Fruit fly (Drosophila melanogaster) whole organism: Measurements from ENCODE around the gene PMP34.

Experiments
- CG8478 ChIP-seq: fragments of >200 bp; optimal IDR thresholded peaks from 2 replicates; lab custom pipeline; 2018; ENCODE audit warnings: inconsistent platforms
- Dll ChIP-seq: fragments of >200 bp; optimal IDR thresholded peaks from 2 replicates; lab custom pipeline; 2017
- EcR ChIP-seq, 2 experiments: fragments of >200 bp; optimal IDR thresholded peaks; 2 replicates each; lab custom pipeline; 2017; ENCODE audit warnings: missing biosample characterization in 2 of 2, missing genetic modification characterization in 2 of 2, missing genetic modification reagents in 2 of 2
- pan ChIP-seq: fragments of >200 bp; optimal IDR thresholded peaks from 2 replicates; lab custom pipeline; 2017
- psq ChIP-seq: fragments of >200 bp; optimal IDR thresholded peaks from 2 replicates; lab custom pipeline; 2017
- usp ChIP-seq: fragments of >200 bp; optimal IDR thresholded peaks from 2 replicates; lab custom pipeline; 2017; ENCODE audit warnings: missing biosample characterization, missing genetic modification characterization, mixed read lengths

Gene PMP34

DNA sequence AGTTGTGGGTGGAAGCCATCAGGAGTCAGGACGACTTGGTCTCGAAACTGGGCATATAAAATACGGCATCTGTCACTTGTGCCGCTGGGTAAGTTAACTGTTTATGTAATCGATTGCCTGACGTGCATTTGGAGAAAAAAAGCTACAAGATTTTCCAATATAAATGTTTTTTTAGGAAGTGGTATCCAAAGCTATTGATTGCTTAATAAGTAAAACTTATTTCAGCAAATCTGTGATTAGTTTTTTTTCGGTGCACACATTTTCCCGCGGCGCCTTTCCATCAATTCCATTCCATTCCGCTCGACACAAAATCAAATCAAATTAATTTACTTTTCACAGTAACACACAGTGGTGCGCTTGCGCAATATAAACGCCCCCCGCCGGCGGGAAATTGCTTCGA is 21.0 kb downstream of the PMP34 start:
- TF ChIP-seq CG8478 (lab: Kevin White, UChicago) (no peak), usp (GFP tag; lab: Kevin White, UChicago) (no peak), pan (lab: Kevin White, UChicago) (no peak), psq (lab: Kevin White, UChicago) (no peak), Dll (lab: Kevin White, UChicago) (no peak), EcR (GFP tag; optimal IDR thresholded peaks at IDR 0.05; lab: Kevin White, UChicago) (no peak)

DNA sequence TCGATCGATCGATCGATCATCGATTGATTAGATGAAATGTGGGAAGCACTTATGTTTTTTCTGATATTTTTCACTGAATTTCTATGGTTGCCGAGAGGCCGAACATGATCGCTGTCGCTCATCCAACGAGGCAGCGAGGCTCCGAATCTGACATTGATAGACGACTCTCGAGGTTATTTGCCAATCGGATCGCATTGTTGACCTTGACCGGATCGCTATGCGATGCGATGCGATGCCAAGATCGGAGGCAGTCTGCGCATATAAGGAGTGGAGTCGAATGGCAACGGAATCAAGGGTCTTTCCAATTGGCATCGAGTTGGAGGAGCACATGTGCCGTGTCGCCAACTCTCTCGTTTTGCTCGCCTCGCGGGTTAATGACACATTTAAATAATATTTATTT is 21.7 kb downstream of the PMP34 start:
- TF ChIP-seq pan (lab: Kevin White, UChicago): no peak
- TF ChIP-seq Dll (lab: Kevin White, UChicago): no peak
- TF ChIP-seq usp (GFP tag; lab: Kevin White, UChicago): no peak
- TF ChIP-seq CG8478 (lab: Kevin White, UChicago): no peak
- TF ChIP-seq EcR (GFP tag; optimal IDR thresholded peaks at IDR 0.05; lab: Kevin White, UChicago): no peak
- TF ChIP-seq psq (lab: Kevin White, UChicago): no peak

DNA sequence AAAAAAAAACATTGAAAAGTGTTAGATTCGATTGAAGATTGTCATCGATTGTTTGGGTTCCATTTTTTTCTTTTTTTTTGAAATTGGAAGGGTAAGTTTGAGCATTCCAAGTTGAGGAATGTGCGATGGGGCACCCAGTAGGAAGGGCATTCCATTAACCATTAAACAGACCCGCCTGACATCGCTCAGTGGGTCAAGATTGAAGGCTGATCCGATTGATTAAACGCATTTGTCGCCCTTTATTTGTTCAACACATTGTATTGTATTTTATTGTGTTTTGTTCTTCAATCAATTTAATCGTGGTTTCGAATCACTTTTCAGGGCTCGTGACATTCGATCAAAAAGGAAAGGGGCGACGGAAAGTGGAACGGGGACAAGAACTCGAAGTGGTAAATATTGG is 22.5 kb downstream of the PMP34 start:
- TF ChIP-seq Dll (lab: Kevin White, UChicago): no peak
- no peak for TF ChIP-seq pan (lab: Kevin White, UChicago)
- no peak for TF ChIP-seq EcR (GFP tag; optimal IDR thresholded peaks at IDR 0.05; lab: Kevin White, UChicago)
- TF ChIP-seq psq (lab: Kevin White, UChicago): no peak
- no peak for TF ChIP-seq usp (GFP tag; lab: Kevin White, UChicago)
- no peak for TF ChIP-seq CG8478 (lab: Kevin White, UChicago)

DNA sequence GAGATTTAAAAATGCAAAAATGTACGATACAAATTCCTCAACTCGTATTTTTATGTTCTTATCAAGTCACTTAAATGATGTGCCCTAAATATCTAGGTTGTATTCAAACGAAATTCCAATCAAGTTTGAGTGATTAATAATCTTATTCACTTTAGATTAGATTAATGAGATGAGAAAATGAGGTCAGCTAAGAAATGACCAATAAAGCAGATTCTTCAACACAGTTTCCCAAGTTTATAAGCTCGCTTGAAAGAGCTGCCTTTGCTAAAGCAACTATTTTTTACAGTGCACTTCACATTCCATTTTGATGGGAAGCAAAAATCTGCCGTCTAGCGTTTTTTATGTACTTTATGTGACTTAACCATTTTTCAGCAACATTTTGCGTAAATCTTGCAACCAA is 27.8 kb downstream of the PMP34 start:
- TF ChIP-seq Dll (lab: Kevin White, UChicago) (no peak), usp (GFP tag; lab: Kevin White, UChicago) (no peak), CG8478 (lab: Kevin White, UChicago) (no peak), pan (lab: Kevin White, UChicago) (no peak), psq (lab: Kevin White, UChicago) (no peak), EcR (GFP tag; optimal IDR thresholded peaks at IDR 0.05; lab: Kevin White, UChicago) (no peak)

DNA sequence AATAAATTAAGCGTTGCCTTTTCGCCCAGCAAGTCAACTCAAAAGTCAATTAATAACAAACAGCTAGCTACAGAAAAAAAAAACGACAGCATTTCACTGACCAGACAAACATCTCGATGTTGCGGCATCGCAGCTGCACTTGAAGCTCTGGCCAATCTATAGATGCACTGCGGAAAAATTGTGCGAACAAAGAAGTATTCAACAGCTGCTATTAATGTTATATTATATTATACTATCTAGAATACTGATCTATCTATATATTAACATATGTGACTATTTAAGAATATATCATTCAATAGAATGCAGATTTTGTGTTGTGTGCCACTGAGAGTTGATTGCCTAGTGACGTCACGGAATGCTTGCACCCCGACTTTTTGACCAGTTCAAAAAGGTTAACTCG is 29.5 kb downstream of the PMP34 start:
- TF ChIP-seq Dll (lab: Kevin White, UChicago) (no peak), psq (lab: Kevin White, UChicago) (no peak), pan (lab: Kevin White, UChicago) (no peak), CG8478 (lab: Kevin White, UChicago) (no peak), EcR (GFP tag; optimal IDR thresholded peaks at IDR 0.05; lab: Kevin White, UChicago) (no peak), usp (GFP tag; lab: Kevin White, UChicago) (no peak)

DNA sequence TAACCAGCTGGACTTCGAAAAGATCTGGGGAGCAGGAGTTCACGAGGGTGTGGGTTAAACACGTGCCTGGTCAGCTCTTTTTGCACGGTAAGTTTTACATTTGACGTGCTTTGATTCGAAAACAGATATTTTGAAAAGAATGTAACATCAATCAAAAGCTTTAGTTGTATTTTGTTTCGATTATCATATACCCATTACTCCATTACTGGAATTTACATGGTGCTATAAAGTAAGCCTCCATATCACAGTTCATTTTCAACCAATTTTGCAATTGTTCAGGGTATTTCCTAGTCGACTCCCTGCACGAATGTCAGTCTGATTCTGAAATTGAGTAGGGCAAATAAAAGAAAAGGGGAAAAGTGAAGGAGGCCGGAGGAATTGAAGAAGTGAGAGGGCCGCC is 30.3 kb downstream of the PMP34 start:
- no peak for TF ChIP-seq psq (lab: Kevin White, UChicago)
- TF ChIP-seq CG8478 (lab: Kevin White, UChicago): no peak
- TF ChIP-seq pan (lab: Kevin White, UChicago): no peak
- no peak for TF ChIP-seq Dll (lab: Kevin White, UChicago)
- TF ChIP-seq usp (GFP tag; lab: Kevin White, UChicago): no peak
- TF ChIP-seq EcR (GFP tag; optimal IDR thresholded peaks at IDR 0.05; lab: Kevin White, UChicago): no peak

DNA sequence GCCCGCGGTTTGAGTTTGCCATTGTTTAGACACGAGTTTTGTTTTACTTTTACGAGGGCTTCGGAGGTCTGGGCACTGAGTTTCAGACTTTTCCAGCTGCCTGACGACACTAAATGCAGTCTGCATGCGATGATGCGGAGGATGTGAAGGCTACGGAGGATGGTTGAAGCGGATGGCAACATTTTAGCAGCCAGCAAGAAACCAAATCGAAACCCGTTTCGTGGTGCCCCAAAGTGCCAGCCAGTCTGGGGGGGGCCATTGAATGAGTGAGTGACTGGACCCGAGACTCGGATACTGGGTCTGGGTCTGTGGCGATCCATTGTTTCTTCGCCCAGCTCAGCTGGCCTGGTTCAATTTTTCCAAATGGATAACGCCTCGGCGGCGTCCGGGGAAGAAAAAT is 30.8 kb downstream of the PMP34 start:
- TF ChIP-seq usp (GFP tag; lab: Kevin White, UChicago): no peak
- no peak for TF ChIP-seq EcR (GFP tag; optimal IDR thresholded peaks at IDR 0.05; lab: Kevin White, UChicago)
- no peak for TF ChIP-seq CG8478 (lab: Kevin White, UChicago)
- TF ChIP-seq Dll (lab: Kevin White, UChicago): no peak

DNA sequence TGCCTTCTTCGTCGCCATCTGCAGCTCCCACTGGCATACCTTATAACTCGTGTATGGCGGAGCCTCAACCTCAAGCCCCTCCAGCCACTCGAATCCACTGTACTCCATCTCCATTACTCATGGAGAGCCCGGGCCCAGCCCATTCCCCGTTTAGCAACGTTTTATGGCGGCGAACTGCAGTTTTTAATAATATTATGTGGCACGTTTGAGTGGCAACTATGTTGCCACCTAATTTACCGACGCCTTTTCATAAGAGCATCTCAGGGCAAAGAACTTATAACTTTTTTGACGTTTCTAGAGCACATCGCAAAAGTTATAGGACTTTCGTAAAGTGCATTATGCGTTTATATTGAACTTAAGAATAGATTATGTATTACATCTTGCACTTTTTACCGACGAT is 33.5 kb downstream of the PMP34 start:
- TF ChIP-seq psq (lab: Kevin White, UChicago) (no peak), usp (GFP tag; lab: Kevin White, UChicago) (no peak), EcR (GFP tag; optimal IDR thresholded peaks at IDR 0.05; lab: Kevin White, UChicago) (no peak), CG8478 (lab: Kevin White, UChicago) (no peak), pan (lab: Kevin White, UChicago) (no peak), Dll (lab: Kevin White, UChicago) (no peak)

DNA sequence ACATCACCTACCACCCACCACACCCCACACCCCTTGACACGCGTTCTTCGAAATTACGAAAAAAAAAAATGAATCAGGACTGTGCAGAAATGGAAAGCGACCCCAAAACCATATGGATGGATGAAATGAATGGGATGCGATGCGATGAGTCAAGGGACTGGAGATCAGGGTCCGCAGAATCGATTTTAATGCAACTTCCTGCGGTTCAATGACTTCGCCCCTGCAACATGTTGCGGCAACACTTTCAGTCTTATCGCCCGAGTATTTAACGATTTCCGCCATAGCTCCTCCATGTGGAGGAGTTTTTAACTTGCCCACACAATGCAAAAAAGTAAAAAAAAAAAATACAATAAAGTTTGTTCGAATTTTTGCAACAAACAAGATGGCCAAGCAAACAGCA is 34.1 kb downstream of the PMP34 start:
- TF ChIP-seq Dll (lab: Kevin White, UChicago): no peak
- no peak for TF ChIP-seq usp (GFP tag; lab: Kevin White, UChicago)
- no peak for TF ChIP-seq psq (lab: Kevin White, UChicago)
- no peak for TF ChIP-seq EcR (GFP tag; optimal IDR thresholded peaks at IDR 0.05; lab: Kevin White, UChicago)
- TF ChIP-seq CG8478 (lab: Kevin White, UChicago): no peak
- no peak for TF ChIP-seq pan (lab: Kevin White, UChicago)

DNA sequence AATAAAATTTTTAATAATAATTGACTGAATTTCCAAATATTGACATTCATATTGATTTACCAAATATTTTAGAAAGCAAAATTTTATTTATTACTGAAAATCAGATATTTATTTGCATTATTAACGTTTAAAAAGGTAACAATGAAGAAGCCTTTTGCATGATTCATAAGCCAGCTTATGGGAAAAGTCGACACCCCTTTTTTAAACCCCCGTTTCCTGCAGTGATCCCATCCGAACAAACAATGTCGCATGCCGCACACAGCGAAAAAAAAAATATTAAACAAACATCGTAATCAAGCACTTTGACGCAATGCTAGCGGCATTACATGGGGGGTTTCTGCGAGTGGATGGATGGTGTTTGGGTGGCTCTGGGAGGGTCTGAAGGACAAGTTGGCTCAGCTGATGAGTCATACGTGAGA is 35.1 kb downstream of the PMP34 start:
- TF ChIP-seq Dll (lab: Kevin White, UChicago): no peak
- no peak for TF ChIP-seq pan (lab: Kevin White, UChicago)
- no peak for TF ChIP-seq psq (lab: Kevin White, UChicago)
- TF ChIP-seq CG8478 (lab: Kevin White, UChicago): no peak
- TF ChIP-seq usp (GFP tag; lab: Kevin White, UChicago): no peak
- TF ChIP-seq EcR (GFP tag; optimal IDR thresholded peaks at IDR 0.05; lab: Kevin White, UChicago): no peak

DNA sequence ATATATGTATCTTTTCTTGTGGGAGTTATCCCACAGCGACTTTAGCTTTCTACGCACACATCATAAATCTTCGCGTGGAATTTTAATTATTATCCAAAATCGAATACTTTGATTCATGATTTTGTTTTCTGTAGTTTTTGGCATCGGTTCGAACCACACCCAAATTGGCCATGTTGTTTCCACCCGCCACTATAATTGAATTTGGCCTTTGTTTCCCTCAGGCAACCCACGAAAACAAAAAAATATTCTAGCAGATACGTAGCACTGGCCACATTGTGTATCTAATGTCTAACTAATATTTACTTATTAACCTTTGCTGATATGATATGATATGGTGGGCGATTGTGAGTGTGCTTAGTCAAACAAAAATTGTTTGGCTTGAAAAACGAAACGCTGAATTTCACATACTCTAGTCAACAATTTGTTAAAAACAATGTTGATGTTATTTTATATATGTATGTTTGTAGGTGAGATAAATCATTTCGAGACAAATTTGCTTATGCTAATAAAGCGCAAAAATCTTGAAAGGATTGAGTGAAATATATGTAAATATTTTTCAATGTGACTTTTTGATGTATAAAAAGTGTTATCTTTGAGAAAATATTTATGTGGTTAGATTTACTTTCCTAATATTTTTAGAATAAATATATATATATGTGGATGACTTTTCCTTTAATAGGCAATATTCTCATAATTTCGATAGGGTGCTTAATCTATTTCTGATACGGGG is 36.5 kb downstream of the PMP34 start:
- TF ChIP-seq EcR (GFP tag; optimal IDR thresholded peaks at IDR 0.05; lab: Kevin White, UChicago) (no peak), usp (GFP tag; lab: Kevin White, UChicago) (no peak), psq (lab: Kevin White, UChicago) (no peak), CG8478 (lab: Kevin White, UChicago) (no peak), Dll (lab: Kevin White, UChicago) (no peak), pan (lab: Kevin White, UChicago) (no peak)
